Worm (Caenorhabditis elegans) whole organism, early embryonic: ENCODE measurements around the gene syx-2.

ENCODE experiments used
- B0310.2 ChIP-seq: sonication (generic microtip); optimal IDR thresholded peaks from 2 replicates; lab custom pipeline; 2016; ENCODE audit warnings: mild to moderate bottlenecking, missing genetic modification characterization, missing compliant biosample characterization
- ama-1 ChIP-seq: fragments of 150-350 bp; optimal IDR thresholded peaks from 2 replicates; lab custom pipeline; 2014

DNA sequence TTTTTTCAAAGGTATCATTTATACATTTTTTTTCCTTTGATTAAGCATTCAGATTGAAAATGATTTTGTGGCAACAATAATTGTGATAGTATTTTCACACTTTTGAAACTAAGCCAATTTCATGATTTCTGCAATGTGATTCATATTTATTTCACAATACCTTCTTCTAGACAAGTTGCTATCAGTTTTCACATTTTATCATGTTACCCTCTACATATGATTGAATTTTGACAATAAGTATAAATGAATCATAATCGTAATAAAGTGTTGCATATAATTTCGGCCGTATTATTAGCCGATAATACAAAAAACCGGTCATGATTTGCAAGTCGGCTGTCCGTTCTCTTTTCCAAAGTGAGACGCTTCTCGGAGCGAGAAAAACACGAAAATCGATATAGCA, 566 bp upstream of the syx-2 start:
- TF ChIP-seq ama-1 (lab: Kevin White, UChicago) = no peak
- no peak for TF ChIP-seq B0310.2 (tag; lab: Kevin White, UChicago)
